Fruit fly (Drosophila melanogaster) whole organism, pupa: ENCODE data around the gene Samuel.

Experiments
- CG10348 ChIP-seq: fragments of 200-800 bp; sonication (Bioruptor generic); IDR thresholded peaks from 2 replicates; pipeline ENCODE4 v1.3.6; 2022; ENCODE audit warnings: missing biosample characterization, missing genetic modification characterization
- CG32121 ChIP-seq: fragments of 200-800 bp; sonication (Bioruptor generic); IDR thresholded peaks from 2 replicates; pipeline ENCODE4 v1.3.6; 2022; ENCODE audit warnings: missing biosample characterization, missing genetic modification characterization
- CG4496 ChIP-seq: fragments of 200-800 bp; sonication (Bioruptor generic); IDR thresholded peaks from 3 replicates; pipeline ENCODE4 v1.3.6; 2022; ENCODE audit warnings: missing biosample characterization, missing genetic modification characterization
- CG8159 ChIP-seq: fragments of 200-800 bp; sonication (Bioruptor generic); optimal IDR thresholded peaks from 3 replicates; lab custom pipeline; 2018; ENCODE audit warnings: missing biosample characterization, mild to moderate bottlenecking, missing genetic modification characterization, moderate library complexity
- CG8301 ChIP-seq: fragments of 200-800 bp; sonication (Bioruptor generic); optimal IDR thresholded peaks from 2 replicates; lab custom pipeline; 2018; ENCODE audit warnings: missing biosample characterization, mild to moderate bottlenecking, missing genetic modification characterization
- CG9948 ChIP-seq: fragments of 200-800 bp; sonication (Bioruptor generic); optimal IDR thresholded peaks from 2 replicates; lab custom pipeline; 2018; ENCODE audit warnings: missing biosample characterization, mild to moderate bottlenecking, missing genetic modification characterization, moderate library complexity
- EcR ChIP-seq: fragments of 200-800 bp; sonication (Bioruptor generic); optimal IDR thresholded peaks from 3 replicates; lab custom pipeline; 2019; ENCODE audit warnings: missing biosample characterization, missing genetic modification characterization, mild to moderate bottlenecking, moderate library complexity, missing genetic modification reagents
- Ets98B ChIP-seq: fragments of 200-800 bp; sonication (Bioruptor generic); IDR thresholded peaks from 2 replicates; pipeline ENCODE4 v1.3.6; 2022; ENCODE audit warnings: missing biosample characterization, missing genetic modification characterization
- Pif1A ChIP-seq: fragments of 200-800 bp; sonication (Bioruptor generic); optimal IDR thresholded peaks from 3 replicates; lab custom pipeline; 2016; ENCODE audit warnings: missing biosample characterization, missing genetic modification characterization
- Snoo ChIP-seq: fragments of 200-800 bp; sonication (Bioruptor generic); optimal IDR thresholded peaks from 3 replicates; lab custom pipeline; 2017; ENCODE audit warnings: missing biosample characterization, mild to moderate bottlenecking, missing genetic modification characterization, inconsistent platforms
- rn ChIP-seq: fragments of 200-800 bp; sonication (Bioruptor generic); IDR thresholded peaks from 2 replicates; pipeline ENCODE4 v1.3.6; 2022; ENCODE audit warnings: missing biosample characterization, missing genetic modification characterization

dm6 chr2L:10968009-10968383 is 98.8 kb downstream of the Samuel start:
- TF ChIP-seq CG4496 (GFP tag; lab: Robert Waterston, UW) (no peak; the same call in 2 of the 3 replicates), CG9948 (tag; lab: Kevin White, UChicago) (no peak), rn (GFP tag; lab: Robert Waterston, UW) (no peak), CG8301 (no peak), EcR (no peak), CG10348 (no peak), Ets98B (no peak), CG32121 (GFP tag; lab: Robert Waterston, UW) (no peak), Pif1A (no peak), CG8159 (tag; lab: Kevin White, UChicago) (no peak), Snoo (tag; lab: Kevin White, UChicago) (no peak)
